Fruit fly (Drosophila melanogaster): ENCODE data around the gene Nek2.

The Nek2 gene

DNA sequence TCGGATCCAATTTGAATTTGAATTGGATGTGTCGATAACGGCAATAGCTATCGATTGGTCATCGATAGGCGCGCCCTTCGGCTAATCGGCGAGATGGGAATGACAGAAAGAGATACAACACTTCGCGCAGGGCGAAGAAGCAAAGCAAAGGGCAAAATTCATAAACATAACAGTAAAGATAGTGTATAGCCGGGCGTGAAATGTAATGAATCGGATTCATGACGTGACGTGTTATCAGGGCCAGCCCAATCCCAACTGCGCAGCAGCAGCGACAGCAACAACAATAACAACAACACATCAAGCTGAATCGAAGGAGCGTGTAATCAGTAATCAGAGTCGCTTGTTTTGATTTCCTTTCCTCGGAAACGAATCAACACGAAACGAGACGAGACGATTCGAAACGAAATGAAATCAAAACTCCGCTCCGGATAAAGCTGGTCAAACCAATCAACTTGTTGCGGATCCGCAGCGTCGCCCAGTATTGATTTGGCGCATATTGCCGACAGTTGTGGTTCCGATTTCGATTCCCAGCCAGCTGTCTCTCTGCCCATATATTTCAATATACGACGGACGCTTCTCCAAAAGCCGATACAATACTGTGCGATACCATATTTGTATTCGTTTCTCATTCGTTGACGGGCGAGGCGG lies 20.7 kb upstream of the Nek2 start, which contains the start of gene snz (continued):
- TF ChIP-seq mld (GFP tag; IDR thresholded peaks at IDR 0.05; ENCODE audit: partially characterized antibody) (peak; percentile 75), bbx (GFP tag; IDR thresholded peaks at IDR 0.05; ENCODE audit: partially characterized antibody) (peak; percentile 86), grn (GFP tag; optimal IDR thresholded peaks at IDR 0.05) (peak; percentile 69), abd-A (tag; optimal IDR thresholded peaks at IDR 0.05) (peak; percentile 80), Adf1 (GFP tag; IDR thresholded peaks at IDR 0.05) (peak; percentile 89), MBD-R2 (GFP tag; IDR thresholded peaks at IDR 0.05) (peak; percentile 52; the same call in 1 of the 2 replicates), mirr (GFP tag; optimal IDR thresholded peaks at IDR 0.05) (peak; percentile 83), CG2712 (tag; optimal IDR thresholded peaks at IDR 0.05) (peak; percentile 44), CG34422 (GFP tag; IDR thresholded peaks at IDR 0.05) (peak; percentile 47; the same call in 1 of the 3 replicates), kah (GFP tag; optimal IDR thresholded peaks at IDR 0.05) (no peak), ttk (GFP tag; IDR thresholded peaks at IDR 0.05) (no peak), amos (GFP tag; IDR thresholded peaks at IDR 0.05; ENCODE audit: partially characterized antibody) (peak; percentile 78; the same call in 1 of the 2 replicates), nerfin-1 (tag; optimal IDR thresholded peaks at IDR 0.05) (no peak), nom (GFP tag; optimal IDR thresholded peaks at IDR 0.05) (peak; percentile 11), vfl (GFP tag; optimal IDR thresholded peaks at IDR 0.05) (no peak), CG10565 (GFP tag; optimal IDR thresholded peaks at IDR 0.05) (no peak), HmgZ (tag; optimal IDR thresholded peaks at IDR 0.05) (peak; percentile 54), zfh1 (GFP tag; IDR thresholded peaks at IDR 0.05) (0 out of 3 replicates have a peak, but pooled peaks have one; percentile 27), fru (optimal IDR thresholded peaks at IDR 0.05) (no peak), CG4360 (GFP tag; IDR thresholded peaks at IDR 0.05) (peak; percentile 77), row (GFP tag; IDR thresholded peaks at IDR 0.05) (peak; percentile 55), Sry-δ (GFP tag; optimal IDR thresholded peaks at IDR 0.05) (peak; percentile 74), Dbx (GFP tag; IDR thresholded peaks at IDR 0.05) (0 out of 3 replicates have a peak, but pooled peaks have one; percentile 5), Opbp (GFP tag; IDR thresholded peaks at IDR 0.05; ENCODE audit: partially characterized antibody) (peak; percentile 74; the same call in 2 of the 3 replicates), vnd (GFP tag; IDR thresholded peaks at IDR 0.05; ENCODE audit: partially characterized antibody) (peak; percentile 66; the same call in 2 of the 3 replicates), caup (GFP tag; optimal IDR thresholded peaks at IDR 0.05; ENCODE audit: severe bottlenecking) (peak; percentile 10), CG2116 (GFP tag; optimal IDR thresholded peaks at IDR 0.05) (peak; percentile 87), CG7928 (GFP tag; optimal IDR thresholded peaks at IDR 0.05) (no peak), CG14710 (tag; optimal IDR thresholded peaks at IDR 0.05) (peak; percentile 15), sug (tag; optimal IDR thresholded peaks at IDR 0.05) (peak; percentile 77), Sox100B (GFP tag; optimal IDR thresholded peaks at IDR 0.05) (no peak), trem (tag; optimal IDR thresholded peaks at IDR 0.05) (peak; percentile 1), gfzf (GFP tag; optimal IDR thresholded peaks at IDR 0.05) (peak; percentile 2), CG2678 (tag; optimal IDR thresholded peaks at IDR 0.05) (no peak), sna (GFP tag; IDR thresholded peaks at IDR 0.05; ENCODE audit: partially characterized antibody) (peak; percentile 77), Med (GFP tag) (peak; percentile 71), CoRest (tag; optimal IDR thresholded peaks at IDR 0.05) (peak; percentile 23), ewg (GFP tag; optimal IDR thresholded peaks at IDR 0.05) (peak; percentile 86), CG2120 (GFP tag; optimal IDR thresholded peaks at IDR 0.05) (peak; percentile 25), CG9932 (GFP tag; IDR thresholded peaks at IDR 0.05) (0 out of 2 replicates have a peak, but pooled peaks have one; percentile 5), crc (GFP tag; optimal IDR thresholded peaks at IDR 0.05) (no peak), GATAe (GFP tag; conservative IDR thresholded peaks at IDR 0.05) (peak; percentile 54; the same call in 1 of the 2 replicates), CG12299 (tag; optimal IDR thresholded peaks at IDR 0.05) (no peak), D19A (tag; optimal IDR thresholded peaks at IDR 0.05) (peak; percentile 86), CG13894 (tag; optimal IDR thresholded peaks at IDR 0.05) (peak; percentile 65), zen2 (GFP tag; IDR thresholded peaks at IDR 0.05; ENCODE audit: partially characterized antibody) (peak; percentile 68; the same call in 2 of the 3 replicates), Hr51 (GFP tag; optimal IDR thresholded peaks at IDR 0.05) (no peak), sens (GFP tag) (peak; percentile 70)

Data from whole organism, embryonic.